Worm (Caenorhabditis elegans): ENCODE data around the gene lep-2.

DNA sequence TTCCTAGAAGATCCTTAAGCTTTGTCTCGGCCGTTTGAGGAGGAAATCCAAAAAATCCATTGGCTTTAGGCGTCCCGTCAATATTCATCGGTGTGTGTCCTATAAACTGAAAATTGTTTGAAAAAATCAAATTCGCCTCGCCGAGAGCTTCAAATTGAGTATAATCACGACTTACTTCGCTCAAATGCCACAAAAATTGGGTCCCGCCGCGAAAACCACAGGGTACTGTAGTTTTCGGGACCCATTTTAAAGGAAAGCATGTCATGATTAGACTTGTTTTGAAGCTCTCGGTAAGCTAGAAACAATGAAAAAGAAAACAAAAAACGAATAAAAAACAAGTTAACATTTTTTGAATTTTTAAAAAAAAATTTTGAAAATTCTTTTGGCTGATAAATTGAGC is 1.7 kb upstream of the lep-2 start, which contains the start of gene egrh-2:
- TF ChIP-seq nfyb-1 (GFP tag; IDR thresholded peaks at IDR 0.05) (no peak), nhr-80 (tag; optimal IDR thresholded peaks at IDR 0.05) (no peak), nfya-1 (tag; optimal IDR thresholded peaks at IDR 0.05; ENCODE audit: borderline replicate concordance, insufficient read depth) (no peak), ccch-3 (GFP tag; optimal IDR thresholded peaks at IDR 0.05) (no peak), F39B2.1 (GFP tag; IDR thresholded peaks at IDR 0.05) (no peak), snpc-4 (GFP tag; optimal IDR thresholded peaks at IDR 0.05) (no peak), snpc-4 (tag; optimal IDR thresholded peaks at IDR 0.05) (no peak), F55B11.4 (tag; optimal IDR thresholded peaks at IDR 0.05; ENCODE audit: borderline replicate concordance, insufficient read depth) (no peak), egl-44 (GFP tag; IDR thresholded peaks at IDR 0.05) (no peak), efl-1 (GFP tag; optimal IDR thresholded peaks at IDR 0.05) (no peak), nhr-90 (tag; optimal IDR thresholded peaks at IDR 0.05) (no peak)
